Worm (Caenorhabditis elegans) whole organism, young adult: ENCODE measurements around the gene F52G3.7.
A peak's percentile ranks its signal among the peaks of the same experiment; 100 is the strongest.

Experiments used
- C17E4.6 ChIP-seq: fragments of 200-800 bp; sonication (Bioruptor generic); IDR thresholded peaks from 2 replicates; pipeline ENCODE4 v1.3.6; 2022; ENCODE audit warnings: missing genetic modification reagents, missing genetic modification characterization, missing compliant biosample characterization
- Y53F4B.3 ChIP-seq: fragments of 200-800 bp; sonication (Bioruptor generic); IDR thresholded peaks from 2 replicates; pipeline ENCODE4 v1.3.6; 2022; ENCODE audit warnings: missing genetic modification reagents, missing genetic modification characterization, missing compliant biosample characterization
- cebp-2 ChIP-seq: fragments of 200-800 bp; sonication (Bioruptor generic); IDR thresholded peaks from 2 replicates; pipeline ENCODE4 v1.3.6; 2022; ENCODE audit warnings: missing genetic modification characterization, missing compliant biosample characterization
- ceh-58 ChIP-seq: fragments of 200-800 bp; sonication (Bioruptor generic); IDR thresholded peaks from 2 replicates; pipeline ENCODE4 v1.3.6; 2022; ENCODE audit warnings: missing genetic modification characterization, missing compliant biosample characterization
- dpl-1 ChIP-seq: fragments of 150-350 bp; optimal IDR thresholded peaks from 2 replicates; lab custom pipeline; 2014; ENCODE audit warnings: missing biosample characterization, missing genetic modification reagents, missing genetic modification characterization
- nhr-120 ChIP-seq: fragments of 200-800 bp; sonication (Bioruptor generic); IDR thresholded peaks from 2 replicates; pipeline ENCODE4 v1.3.6; 2022; ENCODE audit warnings: missing genetic modification characterization, missing compliant biosample characterization
- somi-1 ChIP-seq: fragments of 200-800 bp; sonication (Bioruptor generic); optimal IDR thresholded peaks from 2 replicates; lab custom pipeline; 2018; ENCODE audit warnings: mild to moderate bottlenecking, missing genetic modification characterization, missing compliant biosample characterization

DNA sequence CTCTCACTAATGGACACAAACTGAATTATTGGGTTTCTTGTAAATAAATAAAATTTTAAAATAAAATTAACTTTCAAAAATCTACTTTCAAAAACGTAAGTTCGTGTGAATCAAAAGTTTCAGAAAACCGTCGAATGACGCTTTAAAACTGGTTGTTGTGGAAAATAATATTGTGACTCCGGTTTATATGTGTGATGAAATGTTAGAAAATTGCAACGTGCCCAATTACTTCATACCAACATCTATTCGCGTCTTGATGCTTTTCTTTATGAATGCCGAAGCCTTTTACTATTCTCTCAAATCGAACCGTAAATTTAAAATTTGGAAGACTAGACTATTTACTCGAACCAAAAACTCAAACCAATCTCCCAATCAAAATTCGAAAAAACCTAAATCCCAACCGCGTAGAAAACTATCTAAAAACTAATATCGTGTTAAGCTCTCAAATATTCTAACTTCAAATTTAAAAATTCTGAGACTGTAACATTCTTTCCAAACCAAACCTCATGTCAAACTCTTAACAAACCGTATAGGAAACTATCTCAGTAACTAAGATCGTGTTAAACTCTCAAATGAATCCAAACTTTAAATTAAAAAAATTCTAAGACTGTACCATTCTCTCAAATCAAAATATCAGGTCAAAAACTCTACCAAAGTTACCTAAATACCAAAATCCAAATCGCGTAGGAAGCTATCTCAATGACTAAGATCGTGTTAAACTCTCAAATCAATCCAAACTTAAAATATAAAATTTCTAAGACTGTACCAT lies 32.3 kb upstream of the F52G3.7 start:
- peak; percentile 95 for TF ChIP-seq ceh-58 (GFP tag; lab: Robert Waterston, UW)
- peak; percentile 88; the same call in 1 of the 2 replicates for TF ChIP-seq nhr-120 (GFP tag; lab: Robert Waterston, UW)
- 0 out of 2 replicates have a peak, but pooled peaks have one; percentile 28 for TF ChIP-seq C17E4.6 (GFP tag; lab: Robert Waterston, UW)
- TF ChIP-seq Y53F4B.3 (GFP tag; lab: Robert Waterston, UW): peak; percentile 51; the same call in 1 of the 2 replicates
- TF ChIP-seq dpl-1 (GFP tag; lab: Kevin White, UChicago): no peak
- TF ChIP-seq somi-1 (GFP tag; lab: Kevin White, UChicago): peak; percentile 48
- TF ChIP-seq cebp-2 (GFP tag; lab: Robert Waterston, UW): peak; percentile 66; the same call in 1 of the 2 replicates
